Worm (Caenorhabditis elegans): ENCODE data around the gene C04H5.1.

C04H5.1 gene

ce11 chrII:14507563-14507962 lies 26.5 kb upstream of the C04H5.1 start, which contains the start of the genes K10H10.7 and K10H10.10:
Gene K10H10.7, minus strand, starts transcription at chrII:14507663.
Gene K10H10.10, plus strand, starts transcription at chrII:14507766.
- no peak for TF ChIP-seq Y105C5A.15 (GFP tag; IDR thresholded peaks at IDR 0.05)
- TF ChIP-seq daf-19 (GFP tag; conservative IDR thresholded peaks at IDR 0.05) = no peak
- no peak for TF ChIP-seq unc-62 (GFP tag; optimal IDR thresholded peaks at IDR 0.05 in 1 of 2)
- no peak for TF ChIP-seq unc-62 (tag; optimal IDR thresholded peaks at IDR 0.05)
- TF ChIP-seq pha-4 (GFP tag; IDR thresholded peaks at IDR 0.05) = no peak
- no peak for TF ChIP-seq pha-4 (tag; optimal IDR thresholded peaks at IDR 0.05)
- no peak for TF ChIP-seq dve-1 (tag; optimal IDR thresholded peaks at IDR 0.05; ENCODE audit: insufficient read depth)
- no peak for TF ChIP-seq ztf-11 (tag; optimal IDR thresholded peaks at IDR 0.05)
- TF ChIP-seq ctbp-1 (GFP tag; IDR thresholded peaks at IDR 0.05) = no peak
- no peak for TF ChIP-seq mep-1 (tag; optimal IDR thresholded peaks at IDR 0.05)
- TF ChIP-seq snpc-4 (tag; optimal IDR thresholded peaks at IDR 0.05) = no peak
- no peak for TF ChIP-seq ceh-62 (tag; optimal IDR thresholded peaks at IDR 0.05)
- TF ChIP-seq daf-12 (tag; optimal IDR thresholded peaks at IDR 0.05) = no peak
- TF ChIP-seq dmd-9 (GFP tag; IDR thresholded peaks at IDR 0.05) = no peak
- TF ChIP-seq duxl-1 (tag; optimal IDR thresholded peaks at IDR 0.05; ENCODE audit: poor library complexity) = no peak

ce11 chrII:14510162-14510561 lies 23.9 kb upstream of the C04H5.1 start:
- TF ChIP-seq dve-1 (tag; optimal IDR thresholded peaks at IDR 0.05; ENCODE audit: insufficient read depth) (peak; percentile 15), F44E2.7 (GFP tag; IDR thresholded peaks at IDR 0.05) (no peak), pqm-1 (tag; optimal IDR thresholded peaks at IDR 0.05) (peak; percentile 62)

DNA sequence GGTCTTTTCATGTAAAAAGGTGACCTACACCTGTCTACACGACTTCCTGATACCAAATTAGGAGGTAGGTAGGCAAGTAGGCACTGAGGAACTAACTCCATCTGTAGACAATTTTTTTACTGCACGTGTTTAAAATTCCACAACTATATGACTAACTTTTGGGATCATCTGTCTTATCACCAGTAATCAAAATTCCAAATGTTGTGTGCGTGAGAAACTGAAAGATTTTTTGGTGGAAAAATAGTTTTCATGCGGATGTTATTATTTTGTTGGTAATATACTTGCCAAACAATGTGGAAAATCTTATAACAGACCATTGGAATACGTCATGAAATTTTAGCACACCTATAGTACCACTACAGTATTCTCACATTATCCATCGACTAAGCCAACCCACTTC lies 22.9 kb upstream of the C04H5.1 start, which contains the start of gene K10H10.13:
Gene K10H10.13 (minus strand): TSS at position 101 of the 400 bp plus-strand sequence.
- TF ChIP-seq Y5F2A.4 (GFP tag; optimal IDR thresholded peaks at IDR 0.05) (no peak), egl-43 (GFP tag; IDR thresholded peaks at IDR 0.05) (no peak), ceh-82 (tag; optimal IDR thresholded peaks at IDR 0.05) (no peak), nhr-25 (tag; optimal IDR thresholded peaks at IDR 0.05; ENCODE audit: borderline replicate concordance, insufficient read depth) (no peak), saeg-2 (GFP tag; IDR thresholded peaks at IDR 0.05) (no peak), lsy-2 (tag; optimal IDR thresholded peaks at IDR 0.05) (no peak)

ce11 chrII:14515017-14515416 lies 19.1 kb upstream of the C04H5.1 start, which contains the start of gene K10H10.9:
Gene K10H10.9, minus strand, starts transcription at chrII:14515117.
- TF ChIP-seq nhr-25 (tag; optimal IDR thresholded peaks at IDR 0.05; ENCODE audit: borderline replicate concordance, insufficient read depth) (no peak), zag-1 (tag; optimal IDR thresholded peaks at IDR 0.05) (no peak), zfp-2 (tag; optimal IDR thresholded peaks at IDR 0.05) (no peak), vab-7 (GFP tag; IDR thresholded peaks at IDR 0.05) (no peak), F37D6.2 (tag; optimal IDR thresholded peaks at IDR 0.05) (no peak), daf-8 (GFP tag; IDR thresholded peaks at IDR 0.05) (no peak), mdl-1 (tag; optimal IDR thresholded peaks at IDR 0.05) (no peak), daf-12 (tag; optimal IDR thresholded peaks at IDR 0.05) (no peak), jun-1 (tag; optimal IDR thresholded peaks at IDR 0.05) (no peak), pqm-1 (tag; optimal IDR thresholded peaks at IDR 0.05) (no peak), mxl-3 (GFP tag; optimal IDR thresholded peaks at IDR 0.05) (no peak), nhr-10 (tag; optimal IDR thresholded peaks at IDR 0.05) (no peak), ZK546.5 (tag; optimal IDR thresholded peaks at IDR 0.05) (no peak), lin-38 (GFP tag; IDR thresholded peaks at IDR 0.05) (no peak), lir-3 (tag; optimal IDR thresholded peaks at IDR 0.05) (no peak), lin-29 (GFP tag; IDR thresholded peaks at IDR 0.05) (no peak), lin-15B (tag; optimal IDR thresholded peaks at IDR 0.05) (no peak), saeg-2 (GFP tag; IDR thresholded peaks at IDR 0.05) (no peak), lim-7 (GFP tag; IDR thresholded peaks at IDR 0.05) (no peak)

Measured in whole organism, L4 larva.